Worm (Caenorhabditis elegans) whole organism, young adult: ENCODE data around the gene EEED8.13.

Experiments
- B0019.2 ChIP-seq: fragments of 200-800 bp; sonication (Bioruptor generic); conservative IDR thresholded peaks from 2 replicates; pipeline ENCODE4 v1.3.6; 2022; ENCODE audit warnings: missing genetic modification reagents, missing genetic modification characterization, missing compliant biosample characterization
- B0261.1 ChIP-seq: sonication (generic microtip); optimal IDR thresholded peaks from 2 replicates; lab custom pipeline; 2016; ENCODE audit warnings: mild to moderate bottlenecking, missing genetic modification characterization, moderate library complexity, missing compliant biosample characterization
- F22D6.2 ChIP-seq: sonication (generic microtip); optimal IDR thresholded peaks from 2 replicates; lab custom pipeline; 2016; ENCODE audit warnings: mild to moderate bottlenecking, missing genetic modification characterization, missing compliant biosample characterization
- F57A8.1 ChIP-seq: fragments of 200-800 bp; sonication (Bioruptor generic); optimal IDR thresholded peaks from 2 replicates; lab custom pipeline; 2018; ENCODE audit warnings: mild to moderate bottlenecking, missing genetic modification characterization, moderate library complexity, missing compliant biosample characterization
- K11D2.4 ChIP-seq: fragments of 200-800 bp; sonication (Bioruptor generic); IDR thresholded peaks from 2 replicates; pipeline ENCODE4 v1.3.6; 2022; ENCODE audit warnings: missing genetic modification reagents, missing genetic modification characterization, missing compliant biosample characterization
- K12H6.12 ChIP-seq: fragments of 200-800 bp; sonication (Bioruptor generic); optimal IDR thresholded peaks from 2 replicates; lab custom pipeline; 2018; ENCODE audit warnings: mild to moderate bottlenecking, missing genetic modification characterization, missing compliant biosample characterization
- Y53F4B.3 ChIP-seq: fragments of 200-800 bp; sonication (Bioruptor generic); IDR thresholded peaks from 2 replicates; pipeline ENCODE4 v1.3.6; 2022; ENCODE audit warnings: missing genetic modification reagents, missing genetic modification characterization, missing compliant biosample characterization
- Y67H2A.10 ChIP-seq: fragments of 200-800 bp; sonication (Bioruptor generic); conservative IDR thresholded peaks from 2 replicates; pipeline ENCODE4 v1.3.6; 2022; ENCODE audit warnings: missing genetic modification reagents, missing genetic modification characterization, missing compliant biosample characterization
- akir-1 ChIP-seq: fragments of 200-800 bp; sonication (Bioruptor generic); optimal IDR thresholded peaks from 2 replicates; lab custom pipeline; 2018; ENCODE audit warnings: mild to moderate bottlenecking, missing genetic modification characterization, moderate library complexity, missing compliant biosample characterization
- attf-3 ChIP-seq: fragments of 200-800 bp; sonication (Bioruptor generic); conservative IDR thresholded peaks from 2 replicates; pipeline ENCODE4 v1.3.6; 2022; ENCODE audit warnings: missing genetic modification reagents, missing genetic modification characterization, missing compliant biosample characterization
- attf-6 ChIP-seq: fragments of 200-800 bp; sonication (Bioruptor generic); IDR thresholded peaks from 2 replicates; pipeline ENCODE4 v1.3.6; 2022; ENCODE audit warnings: missing genetic modification reagents, missing genetic modification characterization, missing compliant biosample characterization
- bed-1 ChIP-seq: fragments of 200-800 bp; sonication (Bioruptor generic); IDR thresholded peaks from 2 replicates; pipeline ENCODE4 v1.3.6; 2022; ENCODE audit warnings: missing genetic modification reagents, missing genetic modification characterization, missing compliant biosample characterization
- ccch-3 ChIP-seq: fragments of 200-800 bp; sonication (Bioruptor generic); optimal IDR thresholded peaks from 2 replicates; lab custom pipeline; 2018; ENCODE audit warnings: mild to moderate bottlenecking, missing genetic modification characterization, missing compliant biosample characterization
- cebp-1 ChIP-seq, 2 experiments: fragments of 200-800 bp in 1 of 2; sonication (Bioruptor generic) in 1 of 2; sonication (generic microtip) in 1 of 2; IDR thresholded peaks in 1 of 2; optimal IDR thresholded peaks in 1 of 2; 2 replicates each; pipeline versions ENCODE4 v1.3.6 to Lab custom; 2017 to 2022; ENCODE audit warnings: missing compliant biosample characterization in 2 of 2, missing genetic modification characterization in 2 of 2, mild to moderate bottlenecking in 1 of 2, missing genetic modification reagents in 1 of 2, moderate library complexity in 1 of 2
- cebp-2 ChIP-seq: fragments of 200-800 bp; sonication (Bioruptor generic); IDR thresholded peaks from 2 replicates; pipeline ENCODE4 v1.3.6; 2022; ENCODE audit warnings: missing genetic modification characterization, missing compliant biosample characterization
- ceh-40 ChIP-seq: fragments of 200-800 bp; sonication (Bioruptor generic); IDR thresholded peaks from 2 replicates; pipeline ENCODE4 v1.3.6; 2022; ENCODE audit warnings: missing genetic modification characterization, missing compliant biosample characterization
- chd-7 ChIP-seq: sonication (generic microtip); optimal IDR thresholded peaks from 2 replicates; lab custom pipeline; 2016; ENCODE audit warnings: mild to moderate bottlenecking, missing genetic modification characterization, moderate library complexity, missing compliant biosample characterization
- ekl-4 ChIP-seq: fragments of 200-800 bp; sonication (Bioruptor generic); IDR thresholded peaks from 2 replicates; pipeline ENCODE4 v1.3.6; 2022; ENCODE audit warnings: missing genetic modification reagents, missing genetic modification characterization, missing compliant biosample characterization
- ets-4 ChIP-seq: fragments of 200-800 bp; sonication (Bioruptor generic); optimal IDR thresholded peaks from 2 replicates; lab custom pipeline; 2018; ENCODE audit warnings: mild to moderate bottlenecking, missing genetic modification characterization, missing compliant biosample characterization
- hmg-1.2 ChIP-seq: fragments of 200-800 bp; sonication (Bioruptor generic); IDR thresholded peaks from 2 replicates; pipeline ENCODE4 v1.3.6; 2022; ENCODE audit warnings: missing genetic modification reagents, missing genetic modification characterization, missing compliant biosample characterization
- hmg-20 ChIP-seq: fragments of 200-800 bp; sonication (Bioruptor generic); IDR thresholded peaks from 2 replicates; pipeline ENCODE4 v1.3.6; 2022; ENCODE audit warnings: missing genetic modification reagents, missing genetic modification characterization, missing compliant biosample characterization
- lag-1 ChIP-seq: fragments of 200-800 bp; sonication (Bioruptor generic); IDR thresholded peaks from 2 replicates; pipeline ENCODE4 v1.3.6; 2022; ENCODE audit warnings: missing genetic modification reagents, missing genetic modification characterization, missing compliant biosample characterization
- let-526 ChIP-seq: fragments of 200-800 bp; sonication (Bioruptor generic); IDR thresholded peaks from 2 replicates; pipeline ENCODE4 v1.3.6; 2022; ENCODE audit warnings: missing genetic modification reagents, missing genetic modification characterization, missing compliant biosample characterization
- madf-8 ChIP-seq: fragments of 200-800 bp; sonication (Bioruptor generic); conservative IDR thresholded peaks from 2 replicates; pipeline ENCODE4 v1.3.6; 2022; ENCODE audit warnings: missing genetic modification reagents, missing genetic modification characterization, missing compliant biosample characterization
- mes-4 ChIP-seq: sonication (generic microtip); optimal IDR thresholded peaks from 2 replicates; lab custom pipeline; 2016; ENCODE audit warnings: missing genotype, missing genetic modification characterization, missing compliant biosample characterization
- nfya-1 ChIP-seq: sonication (generic microtip); optimal IDR thresholded peaks from 2 replicates; lab custom pipeline; 2017; ENCODE audit warnings: antibody characterized with exemption, missing compliant biosample characterization, missing genetic modification characterization, borderline replicate concordance; ENCODE audit not compliant: insufficient read depth
- nhr-120 ChIP-seq: fragments of 200-800 bp; sonication (Bioruptor generic); IDR thresholded peaks from 2 replicates; pipeline ENCODE4 v1.3.6; 2022; ENCODE audit warnings: missing genetic modification characterization, missing compliant biosample characterization
- nhr-80 ChIP-seq: sonication (generic microtip); optimal IDR thresholded peaks from 2 replicates; lab custom pipeline; 2016; ENCODE audit warnings: missing genetic modification characterization, missing compliant biosample characterization
- rcor-1 ChIP-seq: fragments of 200-800 bp; sonication (Bioruptor generic); IDR thresholded peaks from 2 replicates; pipeline ENCODE4 v1.3.6; 2022; ENCODE audit warnings: missing genetic modification reagents, missing genetic modification characterization, missing compliant biosample characterization
- sptf-2 ChIP-seq: fragments of 200-800 bp; sonication (Bioruptor generic); optimal IDR thresholded peaks from 2 replicates; lab custom pipeline; 2018; ENCODE audit warnings: mild to moderate bottlenecking, missing genetic modification characterization, missing compliant biosample characterization
- tbp1 ChIP-seq: fragments of 200-800 bp; sonication (Bioruptor generic); optimal IDR thresholded peaks from 2 replicates; lab custom pipeline; 2018; ENCODE audit warnings: mild to moderate bottlenecking, missing genetic modification characterization, missing compliant biosample characterization
- tbx-9 ChIP-seq: sonication (generic microtip); optimal IDR thresholded peaks from 2 replicates; lab custom pipeline; 2016; ENCODE audit warnings: borderline replicate concordance, missing genetic modification characterization, inconsistent platforms, missing compliant biosample characterization
- unc-62 ChIP-seq: fragments of 150-350 bp; optimal IDR thresholded peaks from 2 replicates; lab custom pipeline; 2014; ENCODE audit warnings: missing biosample characterization, missing genetic modification reagents, missing genetic modification characterization
- xnd-1 ChIP-seq: sonication (generic microtip); optimal IDR thresholded peaks from 2 replicates; lab custom pipeline; 2016; ENCODE audit warnings: missing genotype, missing genetic modification reagents, missing genetic modification characterization, missing compliant biosample characterization
- ztf-18 ChIP-seq: sonication (generic microtip); optimal IDR thresholded peaks from 2 replicates; lab custom pipeline; 2016; ENCODE audit warnings: missing genotype, mild to moderate bottlenecking, missing genetic modification characterization, missing compliant biosample characterization
- ztf-26 ChIP-seq: sonication (generic microtip); optimal IDR thresholded peaks from 2 replicates; lab custom pipeline; 2017; ENCODE audit warnings: missing genetic modification characterization, missing compliant biosample characterization
- ztf-3 ChIP-seq: fragments of 200-800 bp; sonication (Bioruptor generic); optimal IDR thresholded peaks from 2 replicates; lab custom pipeline; 2018; ENCODE audit warnings: mild to moderate bottlenecking, missing genetic modification characterization, missing compliant biosample characterization

The EEED8.13 gene

DNA sequence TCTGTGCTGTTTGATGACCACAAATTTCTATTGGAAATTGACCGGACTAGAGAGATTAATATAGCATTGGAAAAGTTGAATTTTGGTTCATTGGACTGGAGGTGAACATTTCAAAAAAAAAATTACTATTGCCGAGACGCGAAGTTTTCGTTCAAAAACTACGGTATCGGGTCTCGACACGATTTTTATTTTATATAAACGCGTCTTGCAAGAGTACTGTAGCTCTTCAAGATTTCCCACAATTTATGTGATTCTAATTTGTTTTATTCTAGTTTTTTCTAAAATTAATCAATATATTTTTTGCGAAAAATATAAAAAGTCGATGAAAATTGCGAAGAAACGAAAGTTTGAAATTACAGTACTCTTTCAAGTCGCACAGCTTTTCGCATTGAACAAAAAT, 41.7 kb downstream of the EEED8.13 start, which contains the start of gene F09E5.12:
Gene F09E5.12 (minus strand): TSS at position 101 of the 400 bp plus-strand sequence.
- no peak for TF ChIP-seq tbp1
- TF ChIP-seq ceh-40 (GFP tag; lab: Robert Waterston, UW), result no peak
- no peak for TF ChIP-seq lag-1
- no peak for TF ChIP-seq ztf-18 (tag; lab: Kevin White, UChicago)

DNA sequence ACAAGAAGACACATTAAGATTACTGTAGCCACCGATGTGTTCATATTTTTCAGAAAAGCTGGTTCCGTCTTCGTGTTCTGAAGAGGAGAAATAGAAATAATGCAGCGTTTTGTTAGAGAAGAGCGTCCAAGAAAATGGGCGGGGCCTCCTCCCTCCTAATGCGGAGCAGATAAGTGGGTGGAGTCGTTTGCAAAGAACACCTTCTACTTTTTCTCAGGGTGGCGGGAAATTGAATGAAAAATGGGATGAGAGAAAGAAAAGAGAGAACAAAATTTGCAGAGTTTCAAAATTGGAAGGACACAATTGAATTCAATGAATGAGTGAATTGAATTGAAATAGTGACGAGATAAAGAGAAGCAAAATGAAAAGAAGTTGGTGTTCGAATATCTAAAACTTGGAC, 46.7 kb downstream of the EEED8.13 start, which contains the start of gene F09E5.16:
Gene F09E5.16 (minus strand): TSS at position 101 of the 400 bp plus-strand sequence.
- TF ChIP-seq attf-3 (no peak), mes-4 (tag; lab: Kevin White, UChicago) (no peak), Y67H2A.10 (GFP tag; lab: Robert Waterston, UW) (no peak), B0261.1 (no peak), nhr-120 (GFP tag; lab: Robert Waterston, UW) (no peak), let-526 (GFP tag; lab: Robert Waterston, UW) (no peak), F57A8.1 (GFP tag; lab: Kevin White, UChicago) (no peak), F22D6.2 (tag; lab: Kevin White, UChicago) (no peak), K12H6.12 (tag; lab: Kevin White, UChicago) (no peak), cebp-1 (GFP tag; IDR thresholded peaks at IDR 0.05; lab: Robert Waterston, UW) (no peak), cebp-1 (tag; optimal IDR thresholded peaks at IDR 0.05; lab: Kevin White, UChicago) (no peak), tbx-9 (tag; lab: Kevin White, UChicago) (no peak), akir-1 (GFP tag; lab: Kevin White, UChicago) (no peak), chd-7 (no peak), Y53F4B.3 (GFP tag; lab: Robert Waterston, UW) (no peak), hmg-1.2 (GFP tag; lab: Robert Waterston, UW) (no peak), xnd-1 (tag; lab: Kevin White, UChicago) (no peak), madf-8 (no peak), bed-1 (GFP tag; lab: Robert Waterston, UW) (no peak), ets-4 (GFP tag; lab: Kevin White, UChicago) (no peak)

DNA sequence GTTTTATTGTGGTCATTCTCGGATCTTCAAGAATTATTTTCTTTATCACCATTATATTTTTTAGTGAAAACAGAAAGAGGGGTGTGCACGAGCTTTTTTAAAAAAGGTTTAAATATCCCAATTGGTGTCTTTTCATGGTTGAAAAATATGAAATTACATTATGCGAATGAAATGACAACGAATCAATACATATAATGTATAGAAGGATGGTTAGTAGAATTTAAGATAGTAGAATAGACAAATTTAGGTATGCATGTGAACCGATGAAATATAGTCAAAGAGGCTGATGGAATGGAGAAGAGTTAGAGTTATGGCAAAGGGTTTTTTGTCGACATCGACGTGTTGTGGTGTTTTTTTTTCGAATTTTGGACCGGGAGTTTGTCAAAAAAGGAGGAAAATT, 47.9 kb downstream of the EEED8.13 start:
- no peak for TF ChIP-seq Y53F4B.3 (GFP tag; lab: Robert Waterston, UW)
- no peak for TF ChIP-seq hmg-20 (GFP tag; lab: Robert Waterston, UW)
- TF ChIP-seq ztf-26 (tag; lab: Kevin White, UChicago), result no peak
- no peak for TF ChIP-seq nhr-120 (GFP tag; lab: Robert Waterston, UW)
- no peak for TF ChIP-seq B0019.2 (GFP tag; lab: Robert Waterston, UW)
- TF ChIP-seq unc-62 (GFP tag; lab: Kevin White, UChicago), result no peak
- no peak for TF ChIP-seq ekl-4 (GFP tag; lab: Robert Waterston, UW)
- no peak for TF ChIP-seq nhr-80
- TF ChIP-seq rcor-1 (GFP tag; lab: Robert Waterston, UW), result no peak
- no peak for TF ChIP-seq hmg-1.2 (GFP tag; lab: Robert Waterston, UW)
- TF ChIP-seq attf-6 (GFP tag; lab: Robert Waterston, UW), result no peak
- TF ChIP-seq K11D2.4 (GFP tag; lab: Robert Waterston, UW), result no peak
- no peak for TF ChIP-seq attf-3
- no peak for TF ChIP-seq tbp1
- no peak for TF ChIP-seq ccch-3
- no peak for TF ChIP-seq ztf-3 (GFP tag; lab: Kevin White, UChicago)
- TF ChIP-seq mes-4 (tag; lab: Kevin White, UChicago), result no peak
- TF ChIP-seq cebp-2 (GFP tag; lab: Robert Waterston, UW), result no peak
- TF ChIP-seq nfya-1, result no peak
- no peak for TF ChIP-seq sptf-2 (GFP tag; lab: Kevin White, UChicago)
